Worm (Caenorhabditis elegans) whole organism, early embryonic: ENCODE results near the gene fbxa-221.
"Not testable (repeated sequence)": the region's sequence is repeated elsewhere in the genome, so short reads cannot be mapped to it uniquely, and the experiment has no call there.

Source experiments
- B0310.2 ChIP-seq: sonication (generic microtip); optimal IDR thresholded peaks from 2 replicates; lab custom pipeline; 2016; ENCODE audit warnings: mild to moderate bottlenecking, missing genetic modification characterization, missing compliant biosample characterization
- F13C5.2 ChIP-seq: sonication (generic microtip); optimal IDR thresholded peaks from 2 replicates; lab custom pipeline; 2017; ENCODE audit warnings: mild to moderate bottlenecking, missing genetic modification characterization, inconsistent platforms, missing compliant biosample characterization
- aly-1 ChIP-seq: sonication (generic microtip); optimal IDR thresholded peaks from 2 replicates; lab custom pipeline; 2016; ENCODE audit warnings: missing genetic modification characterization, missing compliant biosample characterization
- ama-1 ChIP-seq: fragments of 150-350 bp; optimal IDR thresholded peaks from 2 replicates; lab custom pipeline; 2014
- ceh-13 ChIP-seq: fragments of 200-800 bp; sonication (Bioruptor generic); optimal IDR thresholded peaks from 2 replicates; lab custom pipeline; 2018; ENCODE audit warnings: mild to moderate bottlenecking, missing genetic modification characterization, missing compliant biosample characterization
- ceh-36 ChIP-seq: sonication (generic microtip); optimal IDR thresholded peaks from 2 replicates; lab custom pipeline; 2016; ENCODE audit warnings: missing genetic modification characterization, inconsistent platforms, missing compliant biosample characterization
- ets-7 ChIP-seq: sonication (generic microtip); optimal IDR thresholded peaks from 2 replicates; lab custom pipeline; 2016; ENCODE audit warnings: missing genotype, missing genetic modification characterization, missing compliant biosample characterization
- flt-1 ChIP-seq: fragments of 200-800 bp; sonication (Bioruptor generic); IDR thresholded peaks from 2 replicates; pipeline ENCODE4 v1.3.6; 2022; ENCODE audit warnings: missing genetic modification characterization, missing compliant biosample characterization
- hmg-4 ChIP-seq: fragments of 200-800 bp; sonication (Bioruptor generic); optimal IDR thresholded peaks from 2 replicates; lab custom pipeline; 2018; ENCODE audit warnings: mild to moderate bottlenecking, missing genetic modification characterization, missing compliant biosample characterization
- hnd-1 ChIP-seq: sonication (generic microtip); optimal IDR thresholded peaks from 2 replicates; lab custom pipeline; 2016; ENCODE audit warnings: missing genetic modification characterization, missing compliant biosample characterization
- pes-1 ChIP-seq: fragments of 200-800 bp; sonication (Bioruptor generic); IDR thresholded peaks from 2 replicates; pipeline ENCODE4 v1.3.6; 2022; ENCODE audit warnings: missing genetic modification reagents, missing genetic modification characterization, missing compliant biosample characterization
- scrt-1 ChIP-seq: fragments of 200-800 bp; sonication (Bioruptor generic); IDR thresholded peaks from 2 replicates; pipeline ENCODE4 v1.3.6; 2022; ENCODE audit warnings: missing genetic modification characterization, missing compliant biosample characterization
- sea-1 ChIP-seq: fragments of 200-800 bp; sonication (Bioruptor generic); conservative IDR thresholded peaks from 2 replicates; pipeline ENCODE4 v1.3.6; 2022; ENCODE audit warnings: missing genetic modification characterization, missing compliant biosample characterization
- tbx-11 ChIP-seq: fragments of 200-800 bp; sonication (Bioruptor generic); IDR thresholded peaks from 2 replicates; pipeline ENCODE4 v1.3.6; 2022; ENCODE audit warnings: missing genetic modification characterization, missing compliant biosample characterization
- tbx-37 ChIP-seq: fragments of 200-800 bp; sonication (Bioruptor generic); conservative IDR thresholded peaks from 2 replicates; pipeline ENCODE4 v1.3.6; 2022; ENCODE audit warnings: missing genetic modification reagents, missing genetic modification characterization, missing compliant biosample characterization
- tra-4 ChIP-seq: sonication (generic microtip); optimal IDR thresholded peaks from 2 replicates; lab custom pipeline; 2017; ENCODE audit warnings: missing genetic modification characterization, missing compliant biosample characterization

Gene fbxa-221

ce11 chrX:147824-148223 is 33.3 kb downstream of the fbxa-221 start, which contains the start of gene Y73B3A.11:
Gene Y73B3A.11, plus strand, starts transcription at chrX:148124.
- no peak for TF ChIP-seq F13C5.2
- TF ChIP-seq sea-1 (GFP tag; lab: Robert Waterston, UW) = no peak
- no peak for TF ChIP-seq ceh-13 (GFP tag; lab: Kevin White, UChicago)
- TF ChIP-seq pes-1 (GFP tag; lab: Robert Waterston, UW) = no peak
- no peak for TF ChIP-seq ama-1
- TF ChIP-seq B0310.2 (tag; lab: Kevin White, UChicago) = no peak
- TF ChIP-seq scrt-1 (GFP tag; lab: Robert Waterston, UW) = no peak
- TF ChIP-seq ets-7 (tag; lab: Kevin White, UChicago) = no peak
- TF ChIP-seq tbx-37 (GFP tag; lab: Robert Waterston, UW) = no peak
- no peak for TF ChIP-seq tra-4 (tag; lab: Kevin White, UChicago)
- no peak for TF ChIP-seq tbx-11
- no peak for TF ChIP-seq aly-1 (tag; lab: Kevin White, UChicago)
- no peak for TF ChIP-seq hnd-1 (tag; lab: Kevin White, UChicago)
- no peak for TF ChIP-seq ceh-36 (tag; lab: Kevin White, UChicago)
- no peak for TF ChIP-seq hmg-4
- TF ChIP-seq flt-1 (GFP tag; lab: Robert Waterston, UW) = no peak

- not testable (repeated sequence) for TF ChIP-seq F13C5.2; ceh-36 (tag; lab: Kevin White, UChicago); hnd-1 (tag; lab: Kevin White, UChicago)
These were observed 48.5 kb downstream of the fbxa-221 start, which contains the start of gene tmed-12 for ce11 chrX:163034-163433. Gene tmed-12, minus strand, starts transcription at chrX:163134.
